Worm (Caenorhabditis elegans) whole organism, mixed stage, embryonic: Measurements from ENCODE around the gene zip-2.

Source experiments
- bed-3 ChIP-seq: fragments of 200-800 bp; sonication (Bioruptor generic); optimal IDR thresholded peaks from 3 replicates; lab custom pipeline; 2018; ENCODE audit warnings: mild to moderate bottlenecking, missing genetic modification characterization, moderate library complexity, missing compliant biosample characterization
- blmp-1 ChIP-seq: fragments of 150-350 bp; optimal IDR thresholded peaks from 2 replicates; lab custom pipeline; 2014; ENCODE audit warnings: missing biosample characterization, missing genetic modification characterization
- ceh-39 ChIP-seq: fragments of 150-350 bp; optimal IDR thresholded peaks from 2 replicates; lab custom pipeline; 2014; ENCODE audit warnings: missing biosample characterization, missing genetic modification characterization
- ceh-43 ChIP-seq: fragments of 200-800 bp; sonication (Bioruptor generic); optimal IDR thresholded peaks from 2 replicates; lab custom pipeline; 2018; ENCODE audit warnings: mild to moderate bottlenecking, missing genetic modification characterization, moderate library complexity, missing compliant biosample characterization
- ceh-83 ChIP-seq: fragments of 200-800 bp; sonication (Bioruptor generic); optimal IDR thresholded peaks from 2 replicates; lab custom pipeline; 2018; ENCODE audit warnings: mild to moderate bottlenecking, missing genetic modification characterization, missing compliant biosample characterization
- ces-1 ChIP-seq: fragments of 150-350 bp; optimal IDR thresholded peaks from 2 replicates; lab custom pipeline; 2014; ENCODE audit warnings: missing biosample characterization, missing genetic modification reagents, missing genetic modification characterization
- cnd-1 ChIP-seq: fragments of 200-800 bp; sonication (Bioruptor generic); optimal IDR thresholded peaks from 2 replicates; lab custom pipeline; 2018; ENCODE audit warnings: mild to moderate bottlenecking, missing genetic modification characterization, missing compliant biosample characterization
- drap-1 ChIP-seq: fragments of 200-800 bp; sonication (Bioruptor generic); optimal IDR thresholded peaks from 3 replicates; lab custom pipeline; 2018; ENCODE audit warnings: mild to moderate bottlenecking, missing genetic modification characterization, missing compliant biosample characterization
- elt-1 ChIP-seq: sonication (generic microtip); optimal IDR thresholded peaks from 2 replicates; lab custom pipeline; 2017; ENCODE audit warnings: missing genetic modification characterization, mild to moderate bottlenecking, missing compliant biosample characterization, antibody characterized with exemption, moderate library complexity, borderline replicate concordance; ENCODE audit not compliant: insufficient read depth
- elt-3 ChIP-seq: fragments of 150-350 bp; optimal IDR thresholded peaks from 2 replicates; lab custom pipeline; 2014; ENCODE audit warnings: missing biosample characterization, missing genetic modification characterization
- flh-1 ChIP-seq: fragments of 200-800 bp; sonication (Bioruptor generic); optimal IDR thresholded peaks from 2 replicates; lab custom pipeline; 2018; ENCODE audit warnings: mild to moderate bottlenecking, missing genetic modification characterization, moderate library complexity, missing compliant biosample characterization
- ham-2 ChIP-seq: fragments of 200-800 bp; sonication (Bioruptor generic); optimal IDR thresholded peaks from 2 replicates; lab custom pipeline; 2018; ENCODE audit warnings: mild to moderate bottlenecking, missing genetic modification characterization, missing compliant biosample characterization
- hlh-1 ChIP-seq: fragments of 150-350 bp; optimal IDR thresholded peaks from 2 replicates; lab custom pipeline; 2014; ENCODE audit warnings: missing biosample characterization, missing genetic modification reagents, missing genetic modification characterization
- lin-13 ChIP-seq: fragments of 150-350 bp; optimal IDR thresholded peaks from 2 replicates; lab custom pipeline; 2014; ENCODE audit warnings: missing biosample characterization, missing genetic modification characterization
- lin-32 ChIP-seq: fragments of 200-800 bp; sonication (Bioruptor generic); optimal IDR thresholded peaks from 2 replicates; lab custom pipeline; 2018; ENCODE audit warnings: mild to moderate bottlenecking, missing genetic modification characterization, missing compliant biosample characterization
- lsy-2 ChIP-seq: fragments of 150-350 bp; optimal IDR thresholded peaks from 2 replicates; lab custom pipeline; 2014; ENCODE audit warnings: missing biosample characterization, missing genetic modification characterization
- mep-1 ChIP-seq: fragments of 150-350 bp; optimal IDR thresholded peaks from 2 replicates; lab custom pipeline; 2017; ENCODE audit warnings: missing biosample characterization, missing genetic modification reagents, missing genetic modification characterization, inconsistent platforms
- nhr-12 ChIP-seq: fragments of 150-350 bp; optimal IDR thresholded peaks from 2 replicates; lab custom pipeline; 2014; ENCODE audit warnings: missing biosample characterization, missing genetic modification characterization
- nhr-2 ChIP-seq: fragments of 150-350 bp; optimal IDR thresholded peaks from 2 replicates; lab custom pipeline; 2014; ENCODE audit warnings: missing biosample characterization, missing genetic modification characterization
- nhr-28 ChIP-seq: fragments of 150-350 bp; optimal IDR thresholded peaks from 2 replicates; lab custom pipeline; 2014; ENCODE audit warnings: missing biosample characterization, missing genetic modification characterization
- sptf-1 ChIP-seq: sonication (generic microtip); optimal IDR thresholded peaks from 2 replicates; lab custom pipeline; 2017; ENCODE audit warnings: mild to moderate bottlenecking, missing genetic modification characterization, moderate library complexity, missing compliant biosample characterization
- tbx-8 ChIP-seq: fragments of 200-800 bp; sonication (Bioruptor generic); optimal IDR thresholded peaks from 2 replicates; lab custom pipeline; 2018; ENCODE audit warnings: mild to moderate bottlenecking, missing genetic modification characterization, moderate library complexity, missing compliant biosample characterization
- unc-120 ChIP-seq: sonication (generic microtip); optimal IDR thresholded peaks from 2 replicates; lab custom pipeline; 2017; ENCODE audit warnings: missing genetic modification characterization, missing compliant biosample characterization; ENCODE audit not compliant: poor library complexity, severe bottlenecking
- unc-39 ChIP-seq: fragments of 150-350 bp; optimal IDR thresholded peaks from 2 replicates; lab custom pipeline; 2014; ENCODE audit warnings: missing biosample characterization, missing genetic modification characterization
- zip-8 ChIP-seq: fragments of 150-350 bp; optimal IDR thresholded peaks from 2 replicates; lab custom pipeline; 2014; ENCODE audit warnings: missing biosample characterization, missing genetic modification characterization
- ztf-11 ChIP-seq: fragments of 150-350 bp; optimal IDR thresholded peaks from 2 replicates; lab custom pipeline; 2014; ENCODE audit warnings: missing biosample characterization, missing genetic modification characterization

zip-2 gene

DNA sequence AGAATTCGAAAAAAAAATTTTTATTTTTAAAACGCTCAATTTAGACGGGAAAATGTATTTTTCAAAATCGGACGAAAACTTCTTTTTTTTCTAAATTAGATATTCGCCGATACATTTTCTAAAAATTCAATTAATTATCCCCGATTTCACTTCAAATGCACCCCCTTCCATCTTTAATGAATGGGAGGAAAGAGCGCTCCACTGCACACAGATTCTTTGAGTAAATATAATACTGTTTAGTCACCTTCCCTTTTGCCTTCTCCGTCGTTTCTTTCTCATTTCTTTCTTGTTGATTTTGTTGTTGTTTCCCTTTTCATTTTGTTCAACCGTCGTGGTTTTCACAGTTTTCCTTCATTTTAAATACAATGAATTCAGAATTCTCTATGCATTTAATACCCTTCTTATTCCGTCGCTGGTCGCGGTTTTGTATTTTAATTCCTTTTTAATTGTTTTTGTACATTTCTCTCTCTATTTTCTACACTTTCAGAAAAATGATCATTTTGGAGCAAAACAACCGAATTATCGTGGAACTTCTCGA lies 29.1 kb downstream of the zip-2 start, which contains the start of gene arx-4:
arx-4 (plus strand) TSS at position 488 of the 538 bp plus-strand sequence.
- TF ChIP-seq lin-13 (tag; lab: Kevin White, UChicago) (no peak), lin-32 (no peak), hlh-1 (tag; lab: Kevin White, UChicago) (no peak), ces-1 (GFP tag; lab: Kevin White, UChicago) (peak; percentile 93)

DNA sequence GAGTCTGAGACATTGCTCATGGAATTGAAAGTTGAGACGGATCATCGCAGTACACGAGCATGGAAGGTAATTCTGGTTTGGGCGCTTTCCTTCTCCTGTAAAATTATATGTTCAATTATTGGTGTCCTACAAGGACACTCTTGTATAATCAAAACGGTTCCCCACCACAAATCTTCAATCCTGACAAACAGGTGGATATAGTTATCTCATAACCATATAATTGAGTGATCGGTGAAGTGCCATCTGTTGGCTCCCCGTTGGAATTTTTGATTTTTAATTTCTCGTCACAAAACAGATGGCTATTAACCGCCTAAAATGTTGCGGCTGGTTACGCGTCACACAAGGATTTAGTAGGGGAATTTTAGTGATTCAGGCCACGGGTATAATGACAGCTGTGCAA lies 36.1 kb downstream of the zip-2 start:
- TF ChIP-seq lin-32 (peak; percentile 69), blmp-1 (tag; lab: Kevin White, UChicago) (no peak)
- TF ChIP-seq, all 35 proteins: peak for 1

DNA sequence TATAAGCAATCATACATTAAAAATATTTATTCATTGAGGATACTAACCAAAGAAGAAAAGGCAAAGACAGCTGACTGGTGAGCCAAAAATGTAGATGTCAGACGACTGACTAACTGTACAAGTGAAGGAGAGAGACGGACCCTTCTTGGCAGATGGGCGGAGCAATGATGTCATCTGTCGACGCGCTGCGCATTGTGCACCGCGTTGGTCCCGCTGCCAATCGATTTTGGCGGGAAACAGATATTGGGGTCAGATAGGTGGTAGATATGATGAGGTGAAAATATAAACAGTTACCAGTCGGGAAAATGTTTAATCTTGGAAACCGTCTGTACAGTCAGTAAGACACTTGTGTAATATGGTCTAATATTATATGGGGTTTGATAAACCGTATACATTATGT lies 37.1 kb downstream of the zip-2 start, which contains the start of gene T24C4.2:
T24C4.2 (minus strand) TSS at position 101 of the 400 bp plus-strand sequence.
- TF ChIP-seq lin-32: peak; percentile 22
- TF ChIP-seq nhr-28 (tag; lab: Kevin White, UChicago): no peak
- TF ChIP-seq cnd-1 (tag; lab: Kevin White, UChicago): peak; percentile 20
- TF ChIP-seq bed-3: no peak
- peak; percentile 47 for TF ChIP-seq ceh-39 (tag; lab: Kevin White, UChicago)
- peak; percentile 42 for TF ChIP-seq zip-8 (tag; lab: Kevin White, UChicago)

DNA sequence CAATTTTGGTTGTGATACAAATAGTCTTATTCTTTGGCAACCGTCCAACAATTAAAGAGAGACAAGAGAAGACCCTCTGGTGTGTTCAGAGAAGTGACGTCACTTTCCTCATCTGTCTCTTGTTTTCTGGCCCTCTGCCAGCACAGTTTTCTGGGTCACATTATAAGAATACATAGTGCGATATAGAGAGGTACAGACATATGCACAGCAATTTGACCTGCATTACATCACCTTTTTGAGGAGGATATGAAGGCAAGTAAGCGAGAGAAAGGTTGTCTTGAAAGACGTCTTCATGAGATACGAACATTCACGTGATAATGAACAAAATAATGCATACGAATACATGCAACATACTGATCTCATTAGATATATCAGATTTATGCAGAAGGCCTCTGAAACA lies 37.8 kb downstream of the zip-2 start:
- TF ChIP-seq ceh-43 (GFP tag; lab: Kevin White, UChicago) (no peak), cnd-1 (tag; lab: Kevin White, UChicago) (peak; percentile 57), flh-1 (GFP tag; lab: Kevin White, UChicago) (no peak), unc-39 (tag; lab: Kevin White, UChicago) (peak; percentile 68), ceh-39 (tag; lab: Kevin White, UChicago) (peak; percentile 20), nhr-2 (tag; lab: Kevin White, UChicago) (peak; percentile 71), elt-1 (tag; lab: Kevin White, UChicago) (peak; percentile 49), mep-1 (tag; lab: Kevin White, UChicago) (peak; percentile 8), bed-3 (no peak), ceh-83 (no peak), zip-8 (tag; lab: Kevin White, UChicago) (peak; percentile 67), blmp-1 (tag; lab: Kevin White, UChicago) (no peak), elt-3 (tag; lab: Kevin White, UChicago) (no peak), hlh-1 (tag; lab: Kevin White, UChicago) (no peak), lsy-2 (tag; lab: Kevin White, UChicago) (no peak)

DNA sequence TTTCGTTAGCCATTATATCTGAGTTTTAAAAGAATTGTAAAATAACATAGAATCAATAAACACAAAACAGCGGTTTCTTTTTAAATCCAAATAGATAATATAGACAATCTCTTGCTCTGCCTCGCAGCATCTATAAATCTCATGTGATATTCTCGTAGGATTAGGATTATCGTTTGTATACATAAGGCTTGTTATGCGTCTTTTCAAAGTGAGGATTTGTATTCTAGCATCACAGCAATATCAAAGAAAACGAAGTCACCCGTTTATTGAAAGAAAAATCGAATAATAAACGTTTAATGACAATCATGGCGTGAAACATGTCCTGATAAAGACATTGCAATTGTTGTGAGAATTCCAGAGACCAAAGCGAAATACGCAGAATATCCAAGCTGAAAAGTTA lies 39.6 kb downstream of the zip-2 start, which contains the start of the genes T24C4.3 and clc-20:
T24C4.3 (minus strand) TSS at position 101 of the 400 bp plus-strand sequence.
clc-20 (plus strand) TSS at position 211 of the 400 bp plus-strand sequence.
- TF ChIP-seq blmp-1 (tag; lab: Kevin White, UChicago) (no peak), nhr-12 (tag; lab: Kevin White, UChicago) (no peak), ham-2 (GFP tag; lab: Kevin White, UChicago) (no peak), sptf-1 (tag; lab: Kevin White, UChicago) (no peak), elt-1 (tag; lab: Kevin White, UChicago) (no peak), lin-32 (no peak), unc-120 (tag; lab: Kevin White, UChicago) (no peak), drap-1 (GFP tag; lab: Kevin White, UChicago) (no peak), bed-3 (no peak), hlh-1 (tag; lab: Kevin White, UChicago) (no peak), ztf-11 (tag; lab: Kevin White, UChicago) (no peak), ceh-43 (GFP tag; lab: Kevin White, UChicago) (no peak), ceh-83 (no peak)

DNA sequence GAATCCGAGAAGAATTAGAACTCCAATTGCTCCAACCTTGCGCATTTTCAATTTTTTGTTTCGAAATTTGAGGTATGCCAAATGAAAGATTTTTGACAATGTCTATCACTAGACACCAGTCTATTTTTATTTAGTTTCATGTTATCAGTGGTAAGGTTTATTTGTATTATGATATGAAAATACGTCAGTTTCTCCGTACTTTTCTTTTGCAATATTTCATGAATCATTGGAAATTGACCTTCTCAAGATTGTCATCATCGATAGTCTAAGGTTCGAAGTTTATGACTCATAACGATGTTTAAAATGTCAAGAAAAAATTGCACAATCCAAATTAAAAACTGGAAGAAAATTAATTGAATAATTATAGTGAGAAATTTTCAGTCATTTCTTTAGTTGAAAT lies 40.6 kb downstream of the zip-2 start, which contains the start of gene clc-19:
clc-19 (minus strand) TSS at position 135 of the 400 bp plus-strand sequence.
- TF ChIP-seq nhr-28 (tag; lab: Kevin White, UChicago) (no peak), blmp-1 (tag; lab: Kevin White, UChicago) (no peak), hlh-1 (tag; lab: Kevin White, UChicago) (no peak), nhr-12 (tag; lab: Kevin White, UChicago) (no peak), lsy-2 (tag; lab: Kevin White, UChicago) (no peak), sptf-1 (tag; lab: Kevin White, UChicago) (no peak), elt-3 (tag; lab: Kevin White, UChicago) (no peak), tbx-8 (GFP tag; lab: Kevin White, UChicago) (no peak), elt-1 (tag; lab: Kevin White, UChicago) (no peak), lin-32 (no peak)
